Fruit fly (Drosophila melanogaster) whole organism, embryonic: Measurements from ENCODE around the gene Sec24CD.

Experiments
- B-H2 ChIP-seq: fragments of 200-800 bp; sonication (Bioruptor generic); optimal IDR thresholded peaks from 2 replicates; lab custom pipeline; 2018; ENCODE audit warnings: missing biosample characterization, mild to moderate bottlenecking, missing genetic modification characterization
- BEAF-32 ChIP-seq: fragments of 200-800 bp; sonication (Bioruptor generic); optimal IDR thresholded peaks from 3 replicates; lab custom pipeline; 2017; ENCODE audit warnings: missing biosample characterization, missing genetic modification characterization, mild to moderate bottlenecking, moderate library complexity, missing genetic modification reagents
- Bgb ChIP-seq: fragments of 200-800 bp; sonication (Bioruptor generic); IDR thresholded peaks from 2 replicates; pipeline ENCODE4 v1.3.6; 2022; ENCODE audit warnings: missing biosample characterization, missing genetic modification characterization; ENCODE audit not compliant: partially characterized antibody
- CG11247 ChIP-seq: fragments of 200-800 bp; sonication (Bioruptor generic); IDR thresholded peaks from 2 replicates; pipeline ENCODE4 v1.3.6; 2022; ENCODE audit warnings: missing biosample characterization, missing genetic modification characterization
- CG12071 ChIP-seq: fragments of 200-800 bp; sonication (Bioruptor generic); optimal IDR thresholded peaks from 3 replicates; lab custom pipeline; 2018; ENCODE audit warnings: missing biosample characterization, mild to moderate bottlenecking, missing genetic modification characterization
- CG12744 ChIP-seq: fragments of 200-800 bp; sonication (Bioruptor generic); optimal IDR thresholded peaks from 2 replicates; lab custom pipeline; 2016; ENCODE audit warnings: missing biosample characterization, missing genetic modification characterization
- CG14014 ChIP-seq: fragments of 200-800 bp; sonication (Bioruptor generic); IDR thresholded peaks from 2 replicates; pipeline ENCODE4 v1.3.6; 2022; ENCODE audit warnings: missing biosample characterization, missing genetic modification characterization
- CG14965 ChIP-seq: fragments of 200-800 bp; sonication (Bioruptor generic); optimal IDR thresholded peaks from 2 replicates; lab custom pipeline; 2016; ENCODE audit warnings: missing biosample characterization, missing genetic modification characterization, borderline replicate concordance
- CG16779 ChIP-seq: fragments of 200-800 bp; sonication (Bioruptor generic); IDR thresholded peaks from 2 replicates; pipeline ENCODE4 v1.3.6; 2022; ENCODE audit warnings: missing biosample characterization, missing genetic modification characterization
- CG18476 ChIP-seq: fragments of 200-800 bp; sonication (Bioruptor generic); optimal IDR thresholded peaks from 2 replicates; lab custom pipeline; 2016; ENCODE audit warnings: missing biosample characterization, mild to moderate bottlenecking, missing genetic modification characterization
- CG3847 ChIP-seq: fragments of 200-800 bp; sonication (Bioruptor generic); IDR thresholded peaks from 2 replicates; pipeline ENCODE4 v1.3.6; 2022; ENCODE audit warnings: missing biosample characterization, missing genetic modification characterization
- CG42726 ChIP-seq: fragments of 200-800 bp; sonication (Bioruptor generic); IDR thresholded peaks from 2 replicates; pipeline ENCODE4 v1.3.6; 2022; ENCODE audit warnings: missing biosample characterization, missing genetic modification characterization; ENCODE audit not compliant: partially characterized antibody
- CG4328 ChIP-seq: fragments of 200-800 bp; sonication (Bioruptor generic); optimal IDR thresholded peaks from 3 replicates; lab custom pipeline; 2017; ENCODE audit warnings: missing biosample characterization, missing genetic modification reagents, missing genetic modification characterization
- CG4404 ChIP-seq: fragments of 200-800 bp; sonication (Bioruptor generic); IDR thresholded peaks from 2 replicates; pipeline ENCODE4 v1.3.6; 2022; ENCODE audit warnings: missing biosample characterization, missing genetic modification characterization
- CG4707 ChIP-seq: fragments of 200-800 bp; sonication (Bioruptor generic); optimal IDR thresholded peaks from 2 replicates; lab custom pipeline; 2018; ENCODE audit warnings: missing biosample characterization, mild to moderate bottlenecking, missing genetic modification characterization, moderate library complexity
- CG6654 ChIP-seq: fragments of 200-800 bp; sonication (Bioruptor generic); optimal IDR thresholded peaks from 2 replicates; lab custom pipeline; 2017; ENCODE audit warnings: missing biosample characterization, mild to moderate bottlenecking, missing genetic modification characterization
- CG7786 ChIP-seq: fragments of 200-800 bp; sonication (Bioruptor generic); optimal IDR thresholded peaks from 2 replicates; lab custom pipeline; 2016; ENCODE audit warnings: missing biosample characterization, missing genetic modification characterization
- CG7928 ChIP-seq: fragments of 200-800 bp; sonication (Bioruptor generic); optimal IDR thresholded peaks from 2 replicates; lab custom pipeline; 2017; ENCODE audit warnings: missing biosample characterization, mild to moderate bottlenecking, missing genetic modification characterization
- CG9215 ChIP-seq: fragments of 200-800 bp; sonication (Bioruptor generic); IDR thresholded peaks from 2 replicates; pipeline ENCODE4 v1.3.6; 2022; ENCODE audit warnings: missing biosample characterization, missing genetic modification characterization
- CG9797 ChIP-seq: fragments of 200-800 bp; sonication (Bioruptor generic); optimal IDR thresholded peaks from 3 replicates; lab custom pipeline; 2018; ENCODE audit warnings: missing biosample characterization, mild to moderate bottlenecking, missing genetic modification characterization
- Dbx ChIP-seq: fragments of 200-800 bp; sonication (Bioruptor generic); IDR thresholded peaks from 3 replicates; pipeline ENCODE4 v1.3.6; 2022; ENCODE audit warnings: missing biosample characterization, missing genetic modification characterization
- Dip2 ChIP-seq: fragments of 200-800 bp; sonication (Bioruptor generic); IDR thresholded peaks from 2 replicates; pipeline ENCODE4 v1.3.6; 2022; ENCODE audit warnings: missing biosample characterization, missing genetic modification characterization
- Dp ChIP-seq: fragments of 200-800 bp; sonication (Bioruptor generic); optimal IDR thresholded peaks from 2 replicates; lab custom pipeline; 2018; ENCODE audit warnings: missing biosample characterization, mild to moderate bottlenecking, missing genetic modification characterization, moderate library complexity
- Hand ChIP-seq: fragments of 200-800 bp; sonication (Bioruptor generic); optimal IDR thresholded peaks from 2 replicates; lab custom pipeline; 2017; ENCODE audit warnings: mild to moderate bottlenecking, missing biosample characterization, missing genetic modification reagents, missing genetic modification characterization
- Jarid2 ChIP-seq: fragments of 200-800 bp; sonication (Bioruptor generic); optimal IDR thresholded peaks from 3 replicates; lab custom pipeline; 2017; ENCODE audit warnings: mild to moderate bottlenecking, missing biosample characterization, missing genetic modification reagents, missing genetic modification characterization
- Mrtf ChIP-seq: fragments of 200-800 bp; sonication (Bioruptor generic); IDR thresholded peaks from 3 replicates; pipeline ENCODE4 v1.3.6; 2022; ENCODE audit warnings: missing biosample characterization, missing genetic modification characterization
- NC2β ChIP-seq: fragments of 200-800 bp; sonication (Bioruptor generic); optimal IDR thresholded peaks from 2 replicates; lab custom pipeline; 2016; ENCODE audit warnings: missing biosample characterization, missing genetic modification characterization
- amos ChIP-seq: fragments of 200-800 bp; sonication (Bioruptor generic); IDR thresholded peaks from 2 replicates; pipeline ENCODE4 v1.3.6; 2022; ENCODE audit warnings: missing biosample characterization, missing genetic modification characterization; ENCODE audit not compliant: partially characterized antibody
- az2 ChIP-seq: fragments of 200-800 bp; sonication (Bioruptor generic); optimal IDR thresholded peaks from 3 replicates; lab custom pipeline; 2016; ENCODE audit warnings: missing biosample characterization, missing genetic modification characterization
- crc ChIP-seq: fragments of 200-800 bp; sonication (Bioruptor generic); optimal IDR thresholded peaks from 2 replicates; lab custom pipeline; 2016; ENCODE audit warnings: missing biosample characterization, missing genetic modification characterization
- crp ChIP-seq, 2 experiments: fragments of 200-800 bp; sonication (Bioruptor generic); optimal IDR thresholded peaks; 2 replicates in 1 of 2; 3 replicates in 1 of 2; lab custom pipeline; 2017; ENCODE audit warnings: missing biosample characterization in 2 of 2, missing genetic modification characterization in 2 of 2, mild to moderate bottlenecking in 1 of 2, moderate library complexity in 1 of 2
- fd64A ChIP-seq: fragments of 200-800 bp; sonication (Bioruptor generic); optimal IDR thresholded peaks from 3 replicates; lab custom pipeline; 2018; ENCODE audit warnings: missing biosample characterization, mild to moderate bottlenecking, missing genetic modification characterization
- h ChIP-seq: fragments of >200 bp; optimal IDR thresholded peaks from 2 replicates; lab custom pipeline; 2017
- her ChIP-seq: fragments of 200-800 bp; sonication (Bioruptor generic); optimal IDR thresholded peaks from 2 replicates; lab custom pipeline; 2016; ENCODE audit warnings: missing biosample characterization, missing genetic modification characterization
- hkb ChIP-seq, 2 experiments: fragments of 200-800 bp in 1 of 2; fragments of >200 bp in 1 of 2; sonication (Bioruptor generic) in 1 of 2; IDR thresholded peaks in 1 of 2; optimal IDR thresholded peaks in 1 of 2; 2 replicates each; pipeline versions ENCODE4 v1.3.6 to Lab custom; 2017 to 2022; ENCODE audit warnings: missing biosample characterization in 1 of 2, missing genetic modification characterization in 1 of 2
- ken ChIP-seq: fragments of 200-800 bp; sonication (Bioruptor generic); IDR thresholded peaks from 3 replicates; pipeline ENCODE4 v1.3.6; 2022; ENCODE audit warnings: missing biosample characterization, missing genetic modification characterization
- lilli ChIP-seq: fragments of 200-800 bp; sonication (Bioruptor generic); optimal IDR thresholded peaks from 3 replicates; lab custom pipeline; 2016; ENCODE audit warnings: missing biosample characterization, missing genetic modification characterization
- lola ChIP-seq, 3 experiments: fragments of >200 bp in 2 of 3; fragments of 200-800 bp in 1 of 3; sonication (Bioruptor generic) in 1 of 3; optimal IDR thresholded peaks; 2 replicates each; lab custom pipeline; 2017 to 2019; ENCODE audit warnings: missing biosample characterization in 3 of 3, missing genetic modification characterization in 3 of 3, mild to moderate bottlenecking in 1 of 3, moderate library complexity in 1 of 3
- oc ChIP-seq: fragments of 200-800 bp; sonication (Bioruptor generic); optimal IDR thresholded peaks from 2 replicates; lab custom pipeline; 2018; ENCODE audit warnings: missing biosample characterization, mild to moderate bottlenecking, missing genetic modification characterization, moderate library complexity
- pfk ChIP-seq: fragments of 200-800 bp; sonication (Bioruptor generic); optimal IDR thresholded peaks from 2 replicates; lab custom pipeline; 2018; ENCODE audit warnings: missing biosample characterization, mild to moderate bottlenecking, missing genetic modification characterization, moderate library complexity
- pnt ChIP-seq: fragments of 200-800 bp; sonication (Bioruptor generic); optimal IDR thresholded peaks from 3 replicates; lab custom pipeline; 2016; ENCODE audit warnings: missing biosample characterization, missing genetic modification characterization
- slbo ChIP-seq: fragments of 200-800 bp; sonication (Bioruptor generic); IDR thresholded peaks from 2 replicates; pipeline ENCODE4 v1.3.6; 2022; ENCODE audit warnings: missing biosample characterization, missing genetic modification characterization
- sr ChIP-seq: fragments of 200-800 bp; sonication (Bioruptor generic); IDR thresholded peaks from 3 replicates; pipeline ENCODE4 v1.3.6; 2022; ENCODE audit warnings: missing biosample characterization, missing genetic modification characterization
- tap ChIP-seq: fragments of 200-800 bp; optimal IDR thresholded peaks from 3 replicates; lab custom pipeline; 2019; ENCODE audit warnings: missing biosample characterization, mild to moderate bottlenecking, missing genetic modification characterization, moderate library complexity
- tio ChIP-seq: fragments of 200-800 bp; sonication (Bioruptor generic); optimal IDR thresholded peaks from 2 replicates; lab custom pipeline; 2017; ENCODE audit warnings: missing biosample characterization, missing genetic modification characterization, inconsistent platforms
- unpg ChIP-seq: fragments of 200-800 bp; sonication (Bioruptor generic); optimal IDR thresholded peaks from 3 replicates; lab custom pipeline; 2018; ENCODE audit warnings: missing biosample characterization, mild to moderate bottlenecking, missing genetic modification characterization, moderate library complexity
- zen ChIP-seq: fragments of 200-800 bp; sonication (Bioruptor generic); optimal IDR thresholded peaks from 3 replicates; lab custom pipeline; 2018; ENCODE audit warnings: missing biosample characterization, mild to moderate bottlenecking, missing genetic modification characterization, moderate library complexity

Gene Sec24CD

DNA sequence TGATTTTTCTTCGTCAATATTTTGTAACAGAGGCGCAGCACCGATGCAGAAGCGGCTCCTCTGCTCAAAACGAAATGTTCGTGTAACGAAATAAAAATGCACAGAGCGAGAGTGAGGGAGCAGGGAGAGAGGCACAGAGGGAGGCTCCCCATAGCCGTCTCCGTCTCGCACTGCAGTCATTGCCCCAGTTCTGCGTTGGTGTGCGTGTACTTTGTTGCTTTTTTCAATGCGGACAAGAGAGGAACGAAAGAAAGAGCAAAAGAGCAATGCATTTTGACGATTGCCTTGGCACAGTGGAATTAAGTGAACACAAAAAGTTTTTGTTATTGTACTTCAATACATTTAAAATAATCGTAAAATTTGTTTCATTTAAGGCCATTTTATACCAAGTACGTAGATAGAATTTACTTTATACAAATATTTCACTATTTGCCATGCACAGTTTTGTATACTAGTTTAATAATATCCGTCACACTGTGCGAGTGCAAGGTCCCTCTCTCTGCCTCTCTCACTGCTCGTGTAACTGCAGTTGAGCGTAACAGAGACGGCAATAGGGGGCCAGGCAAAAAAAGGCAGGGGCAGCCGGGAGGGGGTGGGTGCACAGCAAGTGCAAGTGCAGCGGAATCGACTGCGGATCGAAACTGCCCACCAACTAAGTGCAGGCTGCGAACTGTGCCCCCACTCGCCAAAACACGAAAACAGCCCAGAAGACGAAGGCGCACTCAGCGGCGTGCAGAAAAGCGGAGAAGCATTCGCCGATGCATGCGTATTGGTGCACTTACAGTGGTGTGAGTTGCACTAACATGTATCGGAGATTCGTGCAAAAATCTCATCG lies 34.4 kb downstream of the Sec24CD start (continued):
- TF ChIP-seq tio (GFP tag; lab: Kevin White, UChicago) = peak; percentile 97
- no peak for TF ChIP-seq hkb (optimal IDR thresholded peaks at IDR 0.05; lab: Kevin White, UChicago)
- peak; percentile 99 for TF ChIP-seq hkb (GFP tag; IDR thresholded peaks at IDR 0.05; lab: Robert Waterston, UW)
- peak; percentile 26 for TF ChIP-seq Dp (GFP tag; lab: Kevin White, UChicago)
- TF ChIP-seq CG6654 (GFP tag; lab: Kevin White, UChicago) = peak; percentile 94
- peak; percentile 92 for TF ChIP-seq her (GFP tag; lab: Kevin White, UChicago)
- no peak for TF ChIP-seq h (lab: Kevin White, UChicago)
- peak; percentile 94 for TF ChIP-seq CG7786 (GFP tag; lab: Kevin White, UChicago)
- peak; percentile 100 for TF ChIP-seq az2
- peak; percentile 96 for TF ChIP-seq CG14014 (GFP tag; lab: Robert Waterston, UW)
- TF ChIP-seq pnt (GFP tag; lab: Kevin White, UChicago) = peak; percentile 98
- TF ChIP-seq CG4404 = peak; percentile 99
- TF ChIP-seq crc (GFP tag; lab: Kevin White, UChicago) = peak; percentile 96
- TF ChIP-seq amos = peak; percentile 32; the same call in 1 of the 2 replicates
- peak; percentile 95 for TF ChIP-seq sr (GFP tag; lab: Robert Waterston, UW)
- TF ChIP-seq CG7928 = peak; percentile 44
- 0 out of 3 replicates have a peak, but pooled peaks have one; percentile 30 for TF ChIP-seq Dbx
- peak; percentile 89 for TF ChIP-seq CG3847 (GFP tag; lab: Robert Waterston, UW)
- TF ChIP-seq Hand (GFP tag; lab: Kevin White, UChicago) = peak; percentile 77
- peak; percentile 99 for TF ChIP-seq unpg
- peak; percentile 97 for TF ChIP-seq lilli
- TF ChIP-seq CG14965 (GFP tag; lab: Kevin White, UChicago) = peak; percentile 85
- TF ChIP-seq CG42726 (GFP tag; lab: Robert Waterston, UW) = no peak
- peak; percentile 99 for TF ChIP-seq fd64A (GFP tag; lab: Kevin White, UChicago)
- no peak for TF ChIP-seq pfk (GFP tag; lab: Kevin White, UChicago)
- TF ChIP-seq oc = peak; percentile 100
- TF ChIP-seq Bgb = peak; percentile 34; the same call in 1 of the 2 replicates
- peak; percentile 64 for TF ChIP-seq Dip2 (GFP tag; lab: Robert Waterston, UW)
- TF ChIP-seq crp (GFP tag; optimal IDR thresholded peaks at IDR 0.05; lab: Kevin White, UChicago) = peak; percentile 52 to 73
- peak; percentile 95 for TF ChIP-seq CG12744 (GFP tag; lab: Kevin White, UChicago)
- TF ChIP-seq CG4328 (GFP tag; lab: Kevin White, UChicago) = peak; percentile 89
- peak; percentile 99 for TF ChIP-seq ken
- peak; percentile 99 for TF ChIP-seq zen (tag; lab: Kevin White, UChicago)
- TF ChIP-seq BEAF-32 = peak; percentile 12
- TF ChIP-seq lola (GFP tag; optimal IDR thresholded peaks at IDR 0.05; lab: Kevin White, UChicago) = peak in 1 of 3 experiments; percentile 100
- TF ChIP-seq CG9797 (GFP tag; lab: Kevin White, UChicago) = peak; percentile 72
- TF ChIP-seq CG9215 (GFP tag; lab: Robert Waterston, UW) = peak; percentile 84
- TF ChIP-seq CG18476 (GFP tag; lab: Kevin White, UChicago) = peak; percentile 98
- peak; percentile 97 for TF ChIP-seq Mrtf (GFP tag; lab: Robert Waterston, UW)
- TF ChIP-seq B-H2 (GFP tag; lab: Kevin White, UChicago) = no peak
- TF ChIP-seq slbo (GFP tag; lab: Robert Waterston, UW) = peak; percentile 83
- TF ChIP-seq tap (tag; lab: Kevin White, UChicago) = peak; percentile 99
- peak; percentile 99 for TF ChIP-seq NC2β (GFP tag; lab: Kevin White, UChicago)
- peak; percentile 90 for TF ChIP-seq Jarid2 (GFP tag; lab: Kevin White, UChicago)
- peak; percentile 96 for TF ChIP-seq CG11247 (GFP tag; lab: Robert Waterston, UW)
- TF ChIP-seq CG16779 (GFP tag; lab: Robert Waterston, UW) = 0 out of 2 replicates have a peak, but pooled peaks have one; percentile 35
- peak; percentile 98 for TF ChIP-seq CG4707 (GFP tag; lab: Kevin White, UChicago)
- peak; percentile 97 for TF ChIP-seq CG12071 (GFP tag; lab: Kevin White, UChicago)
